Fruit fly (Drosophila melanogaster) whole organism, wandering third instar larva: ENCODE results near the gene CG13044.

ENCODE experiments used
- CG9705 ChIP-seq: fragments of 200-800 bp; sonication (Bioruptor generic); optimal IDR thresholded peaks from 2 replicates; lab custom pipeline; 2018; ENCODE audit warnings: missing biosample characterization, mild to moderate bottlenecking, missing genetic modification characterization
- CrebA ChIP-seq: fragments of 200-800 bp; sonication (Bioruptor generic); optimal IDR thresholded peaks from 2 replicates; lab custom pipeline; 2016; ENCODE audit warnings: missing biosample characterization, mild to moderate bottlenecking, missing genetic modification characterization, borderline replicate concordance
- Dfd ChIP-seq: fragments of >200 bp; optimal IDR thresholded peaks from 2 replicates; lab custom pipeline; 2017; ENCODE audit warnings: missing biosample characterization, missing genetic modification characterization
- Hr78 ChIP-seq: fragments of >200 bp; optimal IDR thresholded peaks from 2 replicates; lab custom pipeline; 2017; ENCODE audit warnings: missing biosample characterization, missing genetic modification characterization
- Rel ChIP-seq, 2 experiments: fragments of 200-800 bp; sonication (Bioruptor generic) in 1 of 2; optimal IDR thresholded peaks; 2 replicates in 1 of 2; 3 replicates in 1 of 2; lab custom pipeline; 2016 to 2019; ENCODE audit warnings: mild to moderate bottlenecking in 2 of 2, missing biosample characterization in 2 of 2, missing genetic modification characterization in 2 of 2, moderate library complexity in 1 of 2
- brk ChIP-seq: fragments of 200-800 bp; sonication (Bioruptor generic); optimal IDR thresholded peaks from 2 replicates; lab custom pipeline; 2016; ENCODE audit warnings: missing biosample characterization, mild to moderate bottlenecking, missing genetic modification characterization
- pan ChIP-seq: fragments of >200 bp; optimal IDR thresholded peaks from 2 replicates; lab custom pipeline; 2017
- psq ChIP-seq: fragments of 200-800 bp; sonication (Bioruptor generic); optimal IDR thresholded peaks from 3 replicates; lab custom pipeline; 2017; ENCODE audit warnings: missing biosample characterization, mild to moderate bottlenecking, missing genetic modification characterization, moderate library complexity
- usp ChIP-seq: fragments of >200 bp; optimal IDR thresholded peaks from 2 replicates; lab custom pipeline; 2017; ENCODE audit warnings: missing biosample characterization, missing genetic modification characterization

dm6 chr3L:16339463-16339862, 36.5 kb upstream of the CG13044 start:
- TF ChIP-seq Rel (GFP tag; optimal IDR thresholded peaks at IDR 0.05; lab: Kevin White, UChicago) (no peak), Rel (tag; optimal IDR thresholded peaks at IDR 0.05; lab: Kevin White, UChicago) (no peak), usp (GFP tag; lab: Kevin White, UChicago) (no peak), pan (no peak), psq (GFP tag; lab: Kevin White, UChicago) (no peak), CG9705 (no peak), Dfd (GFP tag; lab: Kevin White, UChicago) (no peak), CrebA (GFP tag; lab: Kevin White, UChicago) (no peak), brk (GFP tag; lab: Kevin White, UChicago) (no peak), Hr78 (no peak)
